Worm (Caenorhabditis elegans) whole organism, L4 larva: Measurements from ENCODE around the gene srd-7.

ENCODE experiments used
- ZK546.5 ChIP-seq, 2 experiments: sonication (generic microtip); optimal IDR thresholded peaks; 2 replicates each; lab custom pipeline; 2017; ENCODE audit warnings: missing biosample characterization in 2 of 2, missing genetic modification characterization in 2 of 2
- ama-1 ChIP-seq: fragments of 150-350 bp; optimal IDR thresholded peaks from 2 replicates; lab custom pipeline; 2014; ENCODE audit warnings: inconsistent platforms, mixed read lengths
- ceh-20 ChIP-seq: fragments of 200-800 bp; sonication (Bioruptor generic); IDR thresholded peaks from 2 replicates; pipeline ENCODE4 v1.3.6; 2022; ENCODE audit warnings: missing genetic modification reagents, missing genetic modification characterization, missing compliant biosample characterization
- fos-1 ChIP-seq: fragments of 150-350 bp; optimal IDR thresholded peaks from 2 replicates; lab custom pipeline; 2014; ENCODE audit warnings: missing biosample characterization, missing genetic modification characterization
- jun-1 ChIP-seq: fragments of 150-350 bp; optimal IDR thresholded peaks from 2 replicates; lab custom pipeline; 2014; ENCODE audit warnings: missing biosample characterization, missing genetic modification reagents, missing genetic modification characterization
- lin-15B ChIP-seq: fragments of 150-350 bp; sonication (generic microtip); optimal IDR thresholded peaks from 3 replicates; lab custom pipeline; 2014; ENCODE audit warnings: missing biosample characterization, missing genetic modification characterization
- nhr-42 ChIP-seq: fragments of 200-800 bp; sonication (Bioruptor generic); IDR thresholded peaks from 2 replicates; pipeline ENCODE4 v1.3.6; 2022; ENCODE audit warnings: missing genetic modification characterization, missing compliant biosample characterization
- nhr-77 ChIP-seq: fragments of 150-350 bp; optimal IDR thresholded peaks from 2 replicates; lab custom pipeline; 2014; ENCODE audit warnings: missing biosample characterization, missing genetic modification characterization
- pqm-1 ChIP-seq: sonication (generic microtip); optimal IDR thresholded peaks from 2 replicates; lab custom pipeline; 2017; ENCODE audit warnings: missing biosample characterization, missing genetic modification characterization
- tra-1 ChIP-seq: fragments of 200-800 bp; sonication (Bioruptor generic); IDR thresholded peaks from 2 replicates; pipeline ENCODE4 v1.3.6; 2022; ENCODE audit warnings: missing genetic modification reagents, missing genetic modification characterization, missing compliant biosample characterization
- unc-39 ChIP-seq: sonication (generic microtip); optimal IDR thresholded peaks from 2 replicates; lab custom pipeline; 2017; ENCODE audit warnings: missing biosample characterization, missing genetic modification characterization
- unc-62 ChIP-seq, 3 experiments: fragments of 150-350 bp in 1 of 3; sonication (generic microtip); optimal IDR thresholded peaks in 2 of 3; peaks in 1 of 3; 1 replicate in 1 of 3; 2 replicates in 2 of 3; lab custom pipeline; 2014 to 2017; ENCODE audit warnings: missing biosample characterization in 3 of 3, missing genetic modification characterization in 3 of 3, missing genetic modification reagents in 3 of 3, missing genotype in 1 of 3
- zfp-3 ChIP-seq: fragments of 200-800 bp; sonication (Bioruptor generic); conservative IDR thresholded peaks from 2 replicates; pipeline ENCODE4 v1.3.6; 2022; ENCODE audit warnings: missing genetic modification reagents, missing genetic modification characterization, missing compliant biosample characterization

ce11 chrIV:10832148-10832547 is 45.5 kb upstream of the srd-7 start, which contains the start of gene best-15:
- no peak for TF ChIP-seq pqm-1 (tag; lab: Kevin White, UChicago)
- no peak for TF ChIP-seq lin-15B (tag; lab: Kevin White, UChicago)
- TF ChIP-seq jun-1 (tag; lab: Kevin White, UChicago), result no peak
- TF ChIP-seq unc-39 (tag; lab: Kevin White, UChicago), result no peak
- TF ChIP-seq ZK546.5 (tag; optimal IDR thresholded peaks at IDR 0.05; lab: Kevin White, UChicago), result no peak
- TF ChIP-seq unc-62 (GFP tag; optimal IDR thresholded peaks at IDR 0.05 in 1 of 2; lab: Kevin White, UChicago), result no peak
- TF ChIP-seq unc-62 (tag; optimal IDR thresholded peaks at IDR 0.05; lab: Kevin White, UChicago), result no peak
- TF ChIP-seq zfp-3 (GFP tag; lab: Robert Waterston, UW), result no peak
- no peak for TF ChIP-seq tra-1 (GFP tag; lab: Robert Waterston, UW)
- TF ChIP-seq nhr-42 (GFP tag; lab: Robert Waterston, UW), result no peak
- TF ChIP-seq ceh-20 (GFP tag; lab: Robert Waterston, UW), result no peak
- TF ChIP-seq nhr-77 (tag; lab: Kevin White, UChicago), result no peak
- no peak for TF ChIP-seq fos-1 (tag; lab: Kevin White, UChicago)
- TF ChIP-seq ama-1, result no peak
